Worm (Caenorhabditis elegans) whole organism, late embryonic: ENCODE results near the gene F17H10.4.
A peak's percentile ranks its signal among the peaks of the same experiment; 100 is the strongest.

ENCODE experiments used
- C08G9.2 ChIP-seq: sonication (generic microtip); optimal IDR thresholded peaks from 2 replicates; lab custom pipeline; 2016; ENCODE audit warnings: mild to moderate bottlenecking, missing genetic modification characterization, moderate library complexity, missing compliant biosample characterization
- C38D4.7 ChIP-seq: fragments of 200-800 bp; sonication (Bioruptor generic); optimal IDR thresholded peaks from 2 replicates; lab custom pipeline; 2018; ENCODE audit warnings: mild to moderate bottlenecking, missing genetic modification characterization, moderate library complexity, missing compliant biosample characterization
- K09A11.1 ChIP-seq: sonication (generic microtip); optimal IDR thresholded peaks from 2 replicates; lab custom pipeline; 2017; ENCODE audit warnings: antibody characterized with exemption, mild to moderate bottlenecking, missing genetic modification characterization, missing compliant biosample characterization; ENCODE audit not compliant: insufficient read depth
- T23F11.4 ChIP-seq: fragments of 200-800 bp; sonication (Bioruptor generic); optimal IDR thresholded peaks from 2 replicates; lab custom pipeline; 2018; ENCODE audit warnings: mild to moderate bottlenecking, missing genetic modification characterization, missing compliant biosample characterization
- Y22D7AL.16 ChIP-seq: sonication (generic microtip); optimal IDR thresholded peaks from 2 replicates; lab custom pipeline; 2016; ENCODE audit warnings: missing genetic modification characterization, missing compliant biosample characterization
- ahr-1 ChIP-seq: sonication (generic microtip); optimal IDR thresholded peaks from 2 replicates; lab custom pipeline; 2016; ENCODE audit warnings: missing genetic modification characterization, missing compliant biosample characterization
- ceh-22 ChIP-seq: sonication (generic microtip); optimal IDR thresholded peaks from 2 replicates; lab custom pipeline; 2017; ENCODE audit warnings: missing biosample characterization, missing genetic modification characterization
- ceh-30 ChIP-seq: fragments of 150-350 bp; optimal IDR thresholded peaks from 2 replicates; lab custom pipeline; 2014; ENCODE audit warnings: missing biosample characterization, missing genetic modification characterization
- ceh-31 ChIP-seq: sonication (generic microtip); optimal IDR thresholded peaks from 2 replicates; lab custom pipeline; 2016; ENCODE audit warnings: missing genetic modification characterization, missing compliant biosample characterization
- ceh-34 ChIP-seq: sonication (generic microtip); optimal IDR thresholded peaks from 2 replicates; lab custom pipeline; 2016; ENCODE audit warnings: mild to moderate bottlenecking, missing genetic modification characterization, missing compliant biosample characterization
- ceh-45 ChIP-seq: fragments of 200-800 bp; sonication (Bioruptor generic); IDR thresholded peaks from 2 replicates; pipeline ENCODE4 v1.3.6; 2022; ENCODE audit warnings: missing genetic modification reagents, missing genetic modification characterization, missing compliant biosample characterization
- che-1 ChIP-seq: sonication (generic microtip); optimal IDR thresholded peaks from 2 replicates; lab custom pipeline; 2016; ENCODE audit warnings: mild to moderate bottlenecking, missing genetic modification characterization, missing compliant biosample characterization
- dmd-4 ChIP-seq: sonication (generic microtip); optimal IDR thresholded peaks from 2 replicates; lab custom pipeline; 2016; ENCODE audit warnings: borderline replicate concordance, missing genetic modification characterization, missing compliant biosample characterization
- dve-1 ChIP-seq: sonication (generic microtip); optimal IDR thresholded peaks from 2 replicates; lab custom pipeline; 2017; ENCODE audit warnings: antibody characterized with exemption, mild to moderate bottlenecking, missing genetic modification characterization, missing compliant biosample characterization
- elt-2 ChIP-seq: sonication (generic microtip); optimal IDR thresholded peaks from 2 replicates; lab custom pipeline; 2016; ENCODE audit warnings: missing genetic modification reagents, missing genetic modification characterization, missing compliant biosample characterization
- elt-4 ChIP-seq: sonication (generic microtip); optimal IDR thresholded peaks from 2 replicates; lab custom pipeline; 2016; ENCODE audit warnings: missing genetic modification characterization, missing compliant biosample characterization
- ets-4 ChIP-seq: sonication (generic microtip); optimal IDR thresholded peaks from 2 replicates; lab custom pipeline; 2016; ENCODE audit warnings: missing genetic modification characterization, missing compliant biosample characterization
- eyg-1 ChIP-seq: sonication (generic microtip); optimal IDR thresholded peaks from 2 replicates; lab custom pipeline; 2016; ENCODE audit warnings: missing genotype, missing genetic modification characterization, missing compliant biosample characterization
- fax-1 ChIP-seq: sonication (generic microtip); optimal IDR thresholded peaks from 2 replicates; lab custom pipeline; 2016; ENCODE audit warnings: missing genotype, missing genetic modification characterization, missing compliant biosample characterization
- fkh-10 ChIP-seq: fragments of 150-350 bp; optimal IDR thresholded peaks from 2 replicates; lab custom pipeline; 2014; ENCODE audit warnings: missing biosample characterization, missing genetic modification reagents, missing genetic modification characterization
- gmeb-2 ChIP-seq: sonication (generic microtip); optimal IDR thresholded peaks from 2 replicates; lab custom pipeline; 2016; ENCODE audit warnings: missing genetic modification characterization, inconsistent platforms, missing compliant biosample characterization
- hlh-13 ChIP-seq: fragments of 200-800 bp; sonication (Bioruptor generic); optimal IDR thresholded peaks from 2 replicates; lab custom pipeline; 2018; ENCODE audit warnings: mild to moderate bottlenecking, missing genetic modification characterization, missing compliant biosample characterization
- hlh-15 ChIP-seq: sonication (generic microtip); optimal IDR thresholded peaks from 2 replicates; lab custom pipeline; 2016; ENCODE audit warnings: missing genetic modification characterization, missing compliant biosample characterization
- hlh-30 ChIP-seq: sonication (generic microtip); optimal IDR thresholded peaks from 2 replicates; lab custom pipeline; 2017; ENCODE audit warnings: antibody characterized with exemption, missing genetic modification characterization, missing compliant biosample characterization; ENCODE audit not compliant: insufficient read depth
- hlh-6 ChIP-seq: sonication (generic microtip); optimal IDR thresholded peaks from 2 replicates; lab custom pipeline; 2016; ENCODE audit warnings: missing genotype, missing genetic modification characterization, missing compliant biosample characterization
- hlh-8 ChIP-seq: sonication (generic microtip); optimal IDR thresholded peaks from 2 replicates; lab custom pipeline; 2016; ENCODE audit warnings: missing genotype, missing genetic modification characterization, missing compliant biosample characterization
- lim-6 ChIP-seq: sonication (generic microtip); optimal IDR thresholded peaks from 2 replicates; lab custom pipeline; 2016; ENCODE audit warnings: missing genetic modification characterization, missing compliant biosample characterization
- mec-3 ChIP-seq: sonication (generic microtip); optimal IDR thresholded peaks from 2 replicates; lab custom pipeline; 2016; ENCODE audit warnings: borderline replicate concordance, missing genetic modification characterization, missing compliant biosample characterization
- nfya-1 ChIP-seq: sonication (generic microtip); optimal IDR thresholded peaks from 2 replicates; lab custom pipeline; 2017; ENCODE audit warnings: missing genetic modification characterization, mild to moderate bottlenecking, missing compliant biosample characterization, antibody characterized with exemption, moderate library complexity
- nhr-11 ChIP-seq: fragments of 150-350 bp; optimal IDR thresholded peaks from 2 replicates; lab custom pipeline; 2014; ENCODE audit warnings: missing biosample characterization, missing genetic modification characterization
- nhr-232 ChIP-seq: sonication (generic microtip); optimal IDR thresholded peaks from 2 replicates; lab custom pipeline; 2016; ENCODE audit warnings: missing genetic modification characterization, missing compliant biosample characterization
- pag-3 ChIP-seq: sonication (generic microtip); optimal IDR thresholded peaks from 2 replicates; lab custom pipeline; 2016; ENCODE audit warnings: missing compliant biosample characterization, missing genetic modification characterization, borderline replicate concordance
- pax-1 ChIP-seq: fragments of 150-350 bp; optimal IDR thresholded peaks from 2 replicates; lab custom pipeline; 2014; ENCODE audit warnings: missing biosample characterization, missing genetic modification characterization
- pha-2 ChIP-seq: sonication (generic microtip); optimal IDR thresholded peaks from 2 replicates; lab custom pipeline; 2017; ENCODE audit warnings: mild to moderate bottlenecking, missing genetic modification characterization, missing compliant biosample characterization
- pha-4 ChIP-seq: fragments of 150-350 bp; optimal IDR thresholded peaks from 2 replicates; lab custom pipeline; 2018; ENCODE audit warnings: missing biosample characterization, missing genetic modification reagents, missing genetic modification characterization
- pqm-1 ChIP-seq: sonication (generic microtip); optimal IDR thresholded peaks from 2 replicates; lab custom pipeline; 2016; ENCODE audit warnings: missing genetic modification characterization, missing compliant biosample characterization
- ref-2 ChIP-seq: sonication (generic microtip); optimal IDR thresholded peaks from 2 replicates; lab custom pipeline; 2016; ENCODE audit warnings: missing genetic modification characterization, missing compliant biosample characterization
- sox-4 ChIP-seq: sonication (generic microtip); optimal IDR thresholded peaks from 2 replicates; lab custom pipeline; 2017; ENCODE audit warnings: mild to moderate bottlenecking, missing genetic modification characterization, inconsistent platforms, missing compliant biosample characterization
- syd-9 ChIP-seq: sonication (generic microtip); optimal IDR thresholded peaks from 2 replicates; lab custom pipeline; 2016; ENCODE audit warnings: mild to moderate bottlenecking, missing genetic modification characterization, moderate library complexity, missing compliant biosample characterization
- tbx-2 ChIP-seq: sonication (generic microtip); optimal IDR thresholded peaks from 2 replicates; lab custom pipeline; 2016; ENCODE audit warnings: missing genetic modification characterization, missing compliant biosample characterization
- tbx-7 ChIP-seq: sonication (generic microtip); optimal IDR thresholded peaks from 2 replicates; lab custom pipeline; 2016; ENCODE audit warnings: missing genotype, missing genetic modification characterization, missing compliant biosample characterization
- unc-3 ChIP-seq, 2 experiments: fragments of 200-800 bp in 1 of 2; sonication (Bioruptor generic) in 1 of 2; sonication (generic microtip) in 1 of 2; conservative IDR thresholded peaks in 1 of 2; optimal IDR thresholded peaks in 1 of 2; 2 replicates each; pipeline versions ENCODE4 v1.3.6 to Lab custom; 2016 to 2022; ENCODE audit warnings: missing compliant biosample characterization in 2 of 2, missing genetic modification characterization in 2 of 2, missing genetic modification reagents in 1 of 2
- unc-42 ChIP-seq: sonication (generic microtip); optimal IDR thresholded peaks from 2 replicates; lab custom pipeline; 2016; ENCODE audit warnings: missing genotype, missing genetic modification characterization, missing compliant biosample characterization
- unc-55 ChIP-seq: sonication (generic microtip); optimal IDR thresholded peaks from 2 replicates; lab custom pipeline; 2017; ENCODE audit warnings: missing biosample characterization, missing genetic modification reagents, missing genetic modification characterization
- unc-86 ChIP-seq: sonication (generic microtip); optimal IDR thresholded peaks from 2 replicates; lab custom pipeline; 2016; ENCODE audit warnings: missing genetic modification characterization, missing compliant biosample characterization
- ztf-16 ChIP-seq: sonication (generic microtip); optimal IDR thresholded peaks from 2 replicates; lab custom pipeline; 2017; ENCODE audit warnings: missing genetic modification characterization, missing compliant biosample characterization

F17H10.4 gene

DNA sequence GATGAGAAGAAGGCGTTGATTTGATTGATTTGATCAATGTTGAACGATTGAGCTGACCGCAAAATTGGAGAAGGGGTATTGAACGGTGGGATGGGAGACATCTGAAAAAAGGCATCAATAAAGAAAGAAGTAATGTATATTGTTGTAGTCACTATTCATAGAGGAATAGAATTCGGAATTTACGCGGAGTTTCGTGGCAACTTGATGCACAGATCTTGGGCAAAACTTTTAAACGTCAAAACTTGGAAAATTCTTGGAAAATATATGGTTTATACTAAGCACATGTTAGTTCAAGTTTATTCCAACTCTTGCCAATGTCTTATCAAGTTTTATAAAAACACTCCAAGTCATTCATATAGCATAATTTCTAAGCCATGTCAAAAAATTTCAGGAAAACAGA is at the start of gene F17H10.4:
Gene F17H10.4, minus strand, starts transcription at position 101 of the 400 bp plus-strand sequence.
- TF ChIP-seq nfya-1 (tag; lab: Kevin White, UChicago) (no peak), ceh-34 (tag; lab: Kevin White, UChicago) (no peak), dve-1 (tag; lab: Kevin White, UChicago) (no peak), nhr-232 (no peak), elt-2 (tag; lab: Kevin White, UChicago) (no peak), ets-4 (tag; lab: Kevin White, UChicago) (no peak), fax-1 (tag; lab: Kevin White, UChicago) (no peak), nhr-11 (no peak), ceh-45 (GFP tag; lab: Robert Waterston, UW) (no peak), gmeb-2 (tag; lab: Kevin White, UChicago) (no peak), Y22D7AL.16 (tag; lab: Kevin White, UChicago) (no peak), hlh-6 (tag; lab: Kevin White, UChicago) (no peak), hlh-15 (tag; lab: Kevin White, UChicago) (no peak), ceh-22 (no peak)
- TF ChIP-seq, all 69 proteins: peak for 0

DNA sequence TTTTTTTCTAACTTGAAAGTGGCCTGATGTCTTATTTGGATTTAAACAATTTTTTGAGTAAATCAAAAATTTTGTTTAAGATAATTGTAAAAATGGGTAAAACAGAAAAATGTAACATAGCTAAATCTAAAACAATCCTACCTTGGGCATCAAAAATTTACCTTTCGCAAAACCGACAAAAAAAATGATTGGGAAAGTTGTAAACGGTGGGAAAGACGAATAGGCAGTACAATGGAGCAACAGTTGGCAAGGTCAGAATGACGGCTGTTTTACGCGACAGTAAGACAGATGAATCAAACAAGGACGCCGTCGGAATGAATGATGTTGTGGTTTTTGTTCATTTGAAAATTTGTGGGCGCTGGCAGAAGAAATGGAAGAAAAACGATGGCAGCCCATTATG is 48.1 kb upstream of the F17H10.4 start:
- TF ChIP-seq pag-3 (tag; lab: Kevin White, UChicago): no peak
- no peak for TF ChIP-seq hlh-8 (tag; lab: Kevin White, UChicago)
- TF ChIP-seq eyg-1 (tag; lab: Kevin White, UChicago): no peak
- TF ChIP-seq lim-6: no peak
- no peak for TF ChIP-seq fkh-10 (GFP tag; lab: Kevin White, UChicago)
- no peak for TF ChIP-seq ceh-34 (tag; lab: Kevin White, UChicago)
- TF ChIP-seq ref-2 (tag; lab: Kevin White, UChicago): no peak
- no peak for TF ChIP-seq tbx-7 (tag; lab: Kevin White, UChicago)
- no peak for TF ChIP-seq unc-86
- TF ChIP-seq elt-4 (tag; lab: Kevin White, UChicago): no peak
- no peak for TF ChIP-seq hlh-30 (tag; lab: Kevin White, UChicago)
- TF ChIP-seq ceh-45 (GFP tag; lab: Robert Waterston, UW): no peak
- TF ChIP-seq ztf-16 (tag; lab: Kevin White, UChicago): no peak
- no peak for TF ChIP-seq ceh-30
- TF ChIP-seq ceh-31: no peak
- TF ChIP-seq syd-9 (tag; lab: Kevin White, UChicago): no peak
- no peak for TF ChIP-seq sox-4 (tag; lab: Kevin White, UChicago)
- TF ChIP-seq che-1 (tag; lab: Kevin White, UChicago): no peak
- TF ChIP-seq, all 69 proteins: peak for 0

DNA sequence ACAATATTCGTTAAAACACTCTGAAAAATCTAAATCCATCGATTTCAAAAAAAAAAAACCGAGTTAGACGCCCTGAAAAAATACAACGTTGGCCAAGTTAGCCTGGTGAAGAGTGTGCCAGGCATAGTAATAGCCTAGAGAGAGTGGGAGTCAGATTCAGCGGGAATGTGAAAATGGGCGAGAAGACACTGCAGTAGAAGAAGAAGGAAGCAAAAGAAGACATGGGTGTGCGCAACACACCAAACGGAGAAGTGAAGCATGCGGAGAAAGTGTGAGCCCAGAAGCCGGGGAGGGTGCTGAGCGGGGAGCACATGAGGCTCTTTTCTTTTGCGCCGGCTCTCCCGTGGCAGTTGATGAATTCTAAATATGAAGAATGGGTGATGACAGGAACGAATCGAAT is 44.9 kb upstream of the F17H10.4 start:
- TF ChIP-seq unc-3 (GFP tag; conservative IDR thresholded peaks at IDR 0.05; lab: Robert Waterston, UW) (no peak), unc-3 (tag; optimal IDR thresholded peaks at IDR 0.05; lab: Kevin White, UChicago) (no peak), hlh-13 (no peak), nhr-232 (no peak), ahr-1 (tag; lab: Kevin White, UChicago) (no peak), elt-4 (tag; lab: Kevin White, UChicago) (no peak), K09A11.1 (tag; lab: Kevin White, UChicago) (no peak), pqm-1 (tag; lab: Kevin White, UChicago) (no peak), fkh-10 (GFP tag; lab: Kevin White, UChicago) (no peak), sox-4 (tag; lab: Kevin White, UChicago) (no peak), T23F11.4 (GFP tag; lab: Kevin White, UChicago) (no peak), unc-55 (GFP tag; lab: Kevin White, UChicago) (peak; percentile 12), ceh-34 (tag; lab: Kevin White, UChicago) (peak; percentile 28), eyg-1 (tag; lab: Kevin White, UChicago) (no peak), che-1 (tag; lab: Kevin White, UChicago) (no peak), tbx-2 (peak; percentile 16), C08G9.2 (tag; lab: Kevin White, UChicago) (peak; percentile 39), unc-42 (tag; lab: Kevin White, UChicago) (peak; percentile 75), C38D4.7 (no peak), ceh-31 (peak; percentile 49), ref-2 (tag; lab: Kevin White, UChicago) (no peak), ceh-30 (no peak), mec-3 (tag; lab: Kevin White, UChicago) (no peak), pha-4 (tag; lab: Kevin White, UChicago) (no peak), ceh-22 (no peak), pag-3 (tag; lab: Kevin White, UChicago) (no peak), pha-2 (tag; lab: Kevin White, UChicago) (no peak), nfya-1 (tag; lab: Kevin White, UChicago) (no peak), dmd-4 (no peak), lim-6 (no peak), pax-1 (tag; lab: Kevin White, UChicago) (no peak), ceh-45 (GFP tag; lab: Robert Waterston, UW) (no peak), tbx-7 (tag; lab: Kevin White, UChicago) (no peak), nhr-11 (no peak)
